Fruit fly (Drosophila melanogaster) whole organism, prepupa: ENCODE measurements around the gene Edc3.

ENCODE experiments used
- CG1621 ChIP-seq: fragments of 200-800 bp; sonication (Bioruptor generic); optimal IDR thresholded peaks from 3 replicates; lab custom pipeline; 2018; ENCODE audit warnings: missing biosample characterization, mild to moderate bottlenecking, missing genetic modification characterization
- CG34406 ChIP-seq: fragments of 200-800 bp; sonication (Bioruptor generic); optimal IDR thresholded peaks from 3 replicates; lab custom pipeline; 2016; ENCODE audit warnings: missing biosample characterization, missing genetic modification characterization
- CG6163 ChIP-seq: fragments of 200-800 bp; sonication (Bioruptor generic); IDR thresholded peaks from 3 replicates; pipeline ENCODE4 v1.3.6; 2022; ENCODE audit warnings: missing biosample characterization, missing genetic modification characterization
- CG8119 ChIP-seq: fragments of 200-800 bp; sonication (Bioruptor generic); IDR thresholded peaks from 3 replicates; pipeline ENCODE4 v1.3.6; 2022; ENCODE audit warnings: missing biosample characterization, missing genetic modification characterization
- CG8319 ChIP-seq: fragments of 200-800 bp; sonication (Bioruptor generic); optimal IDR thresholded peaks from 3 replicates; lab custom pipeline; 2016; ENCODE audit warnings: missing biosample characterization, missing genetic modification characterization
- Gug ChIP-seq: fragments of 200-800 bp; sonication (Bioruptor generic); IDR thresholded peaks from 2 replicates; pipeline ENCODE4 v1.3.6; 2022; ENCODE audit warnings: missing biosample characterization, missing genetic modification characterization
- Lpt ChIP-seq: fragments of 200-800 bp; sonication (Bioruptor generic); optimal IDR thresholded peaks from 3 replicates; lab custom pipeline; 2016; ENCODE audit warnings: missing biosample characterization, missing genetic modification characterization
- OdsH ChIP-seq: fragments of 200-800 bp; sonication (Bioruptor generic); optimal IDR thresholded peaks from 3 replicates; lab custom pipeline; 2016; ENCODE audit warnings: missing biosample characterization, missing genetic modification characterization
- Sox14 ChIP-seq: fragments of 200-800 bp; sonication (Bioruptor generic); optimal IDR thresholded peaks from 3 replicates; lab custom pipeline; 2016; ENCODE audit warnings: missing biosample characterization, missing genetic modification characterization
- cyc ChIP-seq: fragments of 200-800 bp; sonication (Bioruptor generic); optimal IDR thresholded peaks from 3 replicates; lab custom pipeline; 2016; ENCODE audit warnings: missing biosample characterization, missing genetic modification characterization
- fd59A ChIP-seq: fragments of 200-800 bp; sonication (Bioruptor generic); optimal IDR thresholded peaks from 2 replicates; lab custom pipeline; 2017; ENCODE audit warnings: missing biosample characterization, mild to moderate bottlenecking, missing genetic modification characterization, missing genetic modification reagents
- net ChIP-seq: fragments of 200-800 bp; sonication (Bioruptor generic); optimal IDR thresholded peaks from 3 replicates; lab custom pipeline; 2016; ENCODE audit warnings: missing biosample characterization, missing genetic modification characterization

- TF ChIP-seq fd59A (GFP tag; lab: Kevin White, UChicago) (no peak), cyc (GFP tag; lab: Kevin White, UChicago) (no peak), Lpt (GFP tag; lab: Kevin White, UChicago) (no peak), CG1621 (tag; lab: Kevin White, UChicago) (no peak), Sox14 (GFP tag; lab: Kevin White, UChicago) (no peak), net (GFP tag; lab: Kevin White, UChicago) (no peak), CG6163 (GFP tag; lab: Robert Waterston, UW) (no peak), CG34406 (no peak), OdsH (GFP tag; lab: Kevin White, UChicago) (no peak), Gug (no peak), CG8319 (GFP tag; lab: Kevin White, UChicago) (no peak), CG8119 (no peak)
Measured at dm6 chr3L:17532197-17532596, 2.5 kb upstream of the Edc3 start.
